Fruit fly (Drosophila melanogaster): Measurements from ENCODE around the gene CG5151.

- TF ChIP-seq psq (optimal IDR thresholded peaks at IDR 0.05) (no peak), CG8478 (optimal IDR thresholded peaks at IDR 0.05) (no peak)
Measured at dm6 chr3L:16105528-16105927, 59.0 kb downstream of the CG5151 start, which contains the start of the genes IntS9 and CG43295.
